Worm (Caenorhabditis elegans) whole organism, L4/young adult: Measurements from ENCODE around the gene C46C11.4.
A peak's percentile ranks its signal among the peaks of the same experiment; 100 is the strongest.

Experiments used
- W03F9.2 ChIP-seq: fragments of 150-350 bp; optimal IDR thresholded peaks from 2 replicates; lab custom pipeline; 2014; ENCODE audit warnings: missing biosample characterization, missing genetic modification characterization
- dao-5 ChIP-seq: sonication (generic microtip); optimal IDR thresholded peaks from 2 replicates; lab custom pipeline; 2016; ENCODE audit warnings: missing genotype, missing genetic modification characterization, moderate library complexity, missing compliant biosample characterization
- him-1 ChIP-seq: sonication (generic microtip); optimal IDR thresholded peaks from 2 replicates; lab custom pipeline; 2016; ENCODE audit warnings: missing genotype, missing genetic modification reagents, missing genetic modification characterization, missing compliant biosample characterization

The C46C11.4 gene

ce11 chrX:4628350-4628749 is 18.7 kb downstream of the C46C11.4 start:
- TF ChIP-seq him-1 (no peak), dao-5 (tag; lab: Kevin White, UChicago) (no peak), W03F9.2 (tag; lab: Kevin White, UChicago) (no peak)

- TF ChIP-seq dao-5 (tag; lab: Kevin White, UChicago) (no peak), him-1 (no peak), W03F9.2 (tag; lab: Kevin White, UChicago) (no peak)
Observed at ce11 chrX:4626891-4627290, 20.1 kb downstream of the C46C11.4 start.

- TF ChIP-seq him-1 (no peak), dao-5 (tag; lab: Kevin White, UChicago) (no peak), W03F9.2 (tag; lab: Kevin White, UChicago) (no peak)
Observed at ce11 chrX:4625080-4625479, 21.9 kb downstream of the C46C11.4 start.

DNA sequence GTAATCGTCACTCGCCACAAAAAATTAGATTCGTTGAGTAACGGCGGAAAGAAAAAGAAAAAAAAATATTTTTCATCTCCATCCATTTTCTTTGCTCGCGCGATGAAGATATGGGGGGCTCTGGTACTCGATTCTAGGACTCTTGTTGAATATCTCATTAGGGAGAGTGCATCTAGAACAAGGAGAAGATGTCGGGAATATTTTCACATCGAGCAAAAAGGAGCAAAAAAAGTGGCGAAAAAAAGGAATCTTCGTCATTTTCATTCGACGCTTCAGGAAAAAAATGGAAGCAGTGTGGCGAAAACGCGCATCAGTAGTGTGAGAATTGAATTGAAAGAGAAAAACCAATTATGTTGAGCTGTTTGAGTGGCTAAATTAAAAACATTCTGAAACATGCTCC is 23.3 kb downstream of the C46C11.4 start:
- TF ChIP-seq dao-5 (tag; lab: Kevin White, UChicago) (no peak), W03F9.2 (tag; lab: Kevin White, UChicago) (no peak), him-1 (no peak)

DNA sequence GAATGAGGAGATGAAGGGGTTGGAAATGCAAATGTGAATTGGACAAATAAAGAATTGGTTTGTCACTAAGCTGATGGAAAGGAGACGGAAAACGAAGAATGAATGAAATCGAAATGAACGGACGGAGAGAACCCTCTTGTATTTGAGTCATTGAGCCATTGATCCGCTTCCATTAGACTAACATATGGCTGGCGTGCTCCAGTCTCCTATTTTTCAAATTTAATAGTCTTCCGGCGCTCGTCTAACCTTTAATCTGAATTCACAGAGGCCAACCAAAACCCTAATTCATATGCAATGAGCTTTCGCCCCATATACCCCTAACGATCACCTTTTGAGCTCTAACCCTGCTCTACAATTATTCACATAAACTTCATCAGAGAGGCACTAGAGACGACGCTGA is 25.0 kb downstream of the C46C11.4 start, which contains the start of gene C46C11.3:
Gene C46C11.3, plus strand, starts transcription at position 301 of the 400 bp plus-strand sequence.
- no peak for TF ChIP-seq W03F9.2 (tag; lab: Kevin White, UChicago)
- no peak for TF ChIP-seq him-1
- TF ChIP-seq dao-5 (tag; lab: Kevin White, UChicago): no peak

DNA sequence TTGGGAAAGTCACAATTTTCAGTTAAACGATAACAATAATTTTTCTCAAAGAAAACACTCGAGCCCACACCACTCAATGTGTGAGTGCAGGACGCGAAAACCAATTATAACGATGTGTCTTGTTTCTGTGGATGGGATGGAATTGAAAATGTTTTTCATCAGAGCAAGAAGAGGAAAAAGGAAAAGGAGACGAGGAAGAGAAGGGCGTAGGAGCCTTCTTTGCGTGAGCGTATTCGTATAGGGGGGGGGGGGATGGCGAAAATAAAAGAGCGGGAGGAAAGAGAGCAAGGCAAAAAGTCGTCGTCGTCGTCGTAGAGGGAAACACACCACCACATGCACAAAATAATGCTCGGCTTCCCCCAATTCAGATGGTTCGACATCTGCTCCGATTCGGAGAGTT is 27.0 kb downstream of the C46C11.4 start:
- TF ChIP-seq him-1: peak; percentile 22
- TF ChIP-seq dao-5 (tag; lab: Kevin White, UChicago): no peak
- TF ChIP-seq W03F9.2 (tag; lab: Kevin White, UChicago): no peak

DNA sequence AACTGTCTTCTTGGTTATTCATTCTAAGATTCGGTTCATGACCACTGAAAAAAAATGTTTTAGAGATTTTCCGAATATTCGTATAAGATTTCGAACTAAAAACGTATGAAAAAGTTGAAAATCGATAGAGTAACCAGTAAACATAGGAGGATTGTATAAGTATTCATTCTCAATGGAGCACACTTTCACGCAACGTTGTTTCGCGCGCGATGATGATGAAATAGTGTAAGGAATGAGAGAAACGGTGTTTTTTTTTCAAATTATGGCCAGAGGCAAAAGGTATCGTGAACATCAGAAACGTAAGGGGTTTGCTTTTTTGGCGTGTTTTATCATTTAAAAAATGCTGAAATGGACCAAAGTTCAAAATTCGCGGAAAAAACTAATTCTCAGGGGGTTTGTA is 27.4 kb downstream of the C46C11.4 start, which contains the start of gene pqn-65:
Gene pqn-65, minus strand, starts transcription at position 54 of the 400 bp plus-strand sequence.
- TF ChIP-seq him-1 (no peak), dao-5 (tag; lab: Kevin White, UChicago) (no peak), W03F9.2 (tag; lab: Kevin White, UChicago) (no peak)

DNA sequence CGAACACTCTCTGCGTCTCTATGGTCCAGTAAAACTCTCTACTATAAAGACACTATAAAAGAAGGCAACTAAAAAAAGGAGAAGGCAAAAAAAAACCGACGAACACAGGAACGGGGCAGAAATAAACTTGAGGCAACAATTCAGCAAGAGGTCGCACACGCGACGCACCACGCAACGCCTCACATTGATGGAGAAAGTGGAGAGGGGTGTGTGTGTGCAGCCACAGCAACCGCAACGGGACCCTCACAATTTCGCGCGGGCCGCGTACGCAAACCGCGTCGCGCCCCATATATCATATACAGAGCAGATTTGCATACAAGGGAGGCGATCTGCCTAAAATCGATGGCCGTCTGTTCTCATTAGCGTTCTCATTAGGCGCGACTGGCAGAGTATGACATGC is 30.2 kb downstream of the C46C11.4 start:
- TF ChIP-seq him-1: peak; percentile 46
- no peak for TF ChIP-seq W03F9.2 (tag; lab: Kevin White, UChicago)
- TF ChIP-seq dao-5 (tag; lab: Kevin White, UChicago): no peak

DNA sequence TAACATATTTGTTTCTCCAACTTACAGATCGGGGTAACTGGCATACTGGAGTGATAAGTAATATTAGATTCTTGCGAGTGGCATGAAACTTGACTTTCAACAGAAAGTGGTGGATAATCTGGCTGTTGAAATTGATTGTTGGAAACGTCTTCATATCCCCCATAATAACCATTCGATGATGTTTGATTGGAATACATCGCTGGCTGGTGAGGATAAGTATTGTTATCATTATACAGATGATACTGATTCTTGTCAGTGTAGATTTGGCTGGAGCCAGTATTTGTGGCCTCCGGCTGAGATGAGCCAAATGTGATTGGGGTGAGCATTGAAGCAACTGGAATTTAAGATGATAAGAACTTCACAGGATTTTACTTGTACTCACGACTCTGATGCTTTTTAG is 32.0 kb downstream of the C46C11.4 start:
- TF ChIP-seq dao-5 (tag; lab: Kevin White, UChicago): no peak
- no peak for TF ChIP-seq W03F9.2 (tag; lab: Kevin White, UChicago)
- TF ChIP-seq him-1: no peak

DNA sequence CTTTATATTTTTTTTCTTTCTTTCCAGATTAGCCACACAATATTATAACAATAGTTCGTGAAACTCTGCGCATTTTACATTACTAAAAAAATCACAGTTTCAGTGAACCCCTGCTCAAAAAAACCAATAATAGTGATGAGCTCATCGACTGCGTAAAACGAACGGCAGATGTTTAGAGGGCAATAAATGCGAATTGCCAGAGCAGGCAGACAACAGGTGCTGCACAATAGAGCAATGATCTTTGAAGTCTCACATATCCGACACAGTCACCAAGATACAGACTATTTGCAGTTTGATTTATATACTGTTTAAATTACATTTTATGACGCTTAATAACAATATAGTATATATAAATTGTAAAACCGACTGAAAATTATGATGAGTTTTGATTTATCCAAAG is 37.4 kb downstream of the C46C11.4 start:
- no peak for TF ChIP-seq dao-5 (tag; lab: Kevin White, UChicago)
- no peak for TF ChIP-seq W03F9.2 (tag; lab: Kevin White, UChicago)
- TF ChIP-seq him-1: no peak

- TF ChIP-seq him-1: no peak
- no peak for TF ChIP-seq W03F9.2 (tag; lab: Kevin White, UChicago)
- no peak for TF ChIP-seq dao-5 (tag; lab: Kevin White, UChicago)
Observed at ce11 chrX:4607300-4607699, 39.7 kb downstream of the C46C11.4 start.

ce11 chrX:4606389-4606880 is 40.6 kb downstream of the C46C11.4 start:
- peak; percentile 90 for TF ChIP-seq him-1

- TF ChIP-seq dao-5 (tag; lab: Kevin White, UChicago) (no peak), him-1 (no peak), W03F9.2 (tag; lab: Kevin White, UChicago) (no peak)
Observed at ce11 chrX:4605828-4606227, 41.2 kb downstream of the C46C11.4 start, which contains the start of gene spat-3. spat-3 (minus strand) TSS chrX:4605928.

- TF ChIP-seq him-1: no peak
- TF ChIP-seq W03F9.2 (tag; lab: Kevin White, UChicago): no peak
- no peak for TF ChIP-seq dao-5 (tag; lab: Kevin White, UChicago)
Observed at ce11 chrX:4604185-4604584, 42.8 kb downstream of the C46C11.4 start.

DNA sequence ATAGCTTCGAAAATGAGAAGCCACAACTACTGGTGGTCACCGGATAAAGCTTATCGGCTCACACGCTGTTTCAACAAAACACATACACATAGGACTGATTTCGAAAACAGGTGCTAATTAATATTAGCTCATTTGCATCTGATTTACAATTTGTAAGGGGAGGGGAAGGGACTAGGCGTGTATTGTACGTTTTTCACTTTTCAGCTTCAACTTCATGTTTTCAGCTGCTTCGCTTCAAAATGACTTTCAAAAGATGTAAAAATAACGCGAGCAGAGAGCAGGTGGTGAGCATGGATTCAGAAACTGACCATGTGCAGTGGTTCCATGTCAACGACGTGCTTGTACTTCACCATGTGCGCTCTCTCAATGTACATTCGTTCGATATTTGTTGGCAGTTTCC is 46.0 kb downstream of the C46C11.4 start:
- TF ChIP-seq dao-5 (tag; lab: Kevin White, UChicago) (no peak), W03F9.2 (tag; lab: Kevin White, UChicago) (no peak), him-1 (no peak)
